Worm (Caenorhabditis elegans): ENCODE measurements around the gene H12C20.7.

The H12C20.7 gene

ce11 chrV:11531100-11531499 is 41.7 kb downstream of the H12C20.7 start (continued):
- TF ChIP-seq lin-35 (GFP tag; optimal IDR thresholded peaks at IDR 0.05) = peak in 1 of 2 experiments; percentile 72
- peak; percentile 76 for TF ChIP-seq nhr-90 (tag; optimal IDR thresholded peaks at IDR 0.05; ENCODE audit: poor library complexity)
- no peak for TF ChIP-seq lin-15B (tag; optimal IDR thresholded peaks at IDR 0.05)
- TF ChIP-seq C04F5.9 (tag; optimal IDR thresholded peaks at IDR 0.05) = no peak
- TF ChIP-seq sptf-1 (tag; optimal IDR thresholded peaks at IDR 0.05) = no peak
- no peak for TF ChIP-seq irx-1 (tag; optimal IDR thresholded peaks at IDR 0.05)
- TF ChIP-seq ceh-63 (GFP tag; optimal IDR thresholded peaks at IDR 0.05) = no peak
- TF ChIP-seq unc-86 (tag; optimal IDR thresholded peaks at IDR 0.05) = no peak
- TF ChIP-seq nhr-237 (tag; optimal IDR thresholded peaks at IDR 0.05) = no peak
- no peak for TF ChIP-seq tlp-1 (tag; optimal IDR thresholded peaks at IDR 0.05)
- TF ChIP-seq lsy-2 (tag; optimal IDR thresholded peaks at IDR 0.05) = peak; percentile 56 to 84
- no peak for TF ChIP-seq Y116A8C.19 (tag; optimal IDR thresholded peaks at IDR 0.05; ENCODE audit: borderline replicate concordance)
- TF ChIP-seq nhr-77 (tag; optimal IDR thresholded peaks at IDR 0.05) = no peak
- no peak for TF ChIP-seq ces-1 (GFP tag; optimal IDR thresholded peaks at IDR 0.05)
- TF ChIP-seq fkh-10 (GFP tag; optimal IDR thresholded peaks at IDR 0.05) = no peak
- TF ChIP-seq dsc-1 (tag; optimal IDR thresholded peaks at IDR 0.05) = no peak
- no peak for TF ChIP-seq alr-1 (tag; optimal IDR thresholded peaks at IDR 0.05; ENCODE audit: borderline replicate concordance)
- TF ChIP-seq F16B12.6 (tag; optimal IDR thresholded peaks at IDR 0.05) = no peak
- no peak for TF ChIP-seq C34B4.2 (tag; optimal IDR thresholded peaks at IDR 0.05)
- no peak for TF ChIP-seq nhr-84 (tag; optimal IDR thresholded peaks at IDR 0.05)
- TF ChIP-seq elt-3 (tag; optimal IDR thresholded peaks at IDR 0.05) = peak in 5 of 6 experiments; percentile 58 to 92 (median 89)
- TF ChIP-seq efl-1 (optimal IDR thresholded peaks at IDR 0.05) = peak; percentile 20 to 39
- TF ChIP-seq efl-1 (GFP tag; optimal IDR thresholded peaks at IDR 0.05 in 1 of 2) = peak in 1 of 2 experiments; percentile 6
- TF ChIP-seq ceh-88 (GFP tag; IDR thresholded peaks at IDR 0.05) = peak; percentile 29; the same call in 1 of the 2 replicates
- no peak for TF ChIP-seq zip-4 (GFP tag; optimal IDR thresholded peaks at IDR 0.05)
- no peak for TF ChIP-seq snpc-4 (tag; optimal IDR thresholded peaks at IDR 0.05)
- no peak for TF ChIP-seq pag-3 (tag; optimal IDR thresholded peaks at IDR 0.05; ENCODE audit: borderline replicate concordance, insufficient read depth)
- TF ChIP-seq pax-3 (tag; optimal IDR thresholded peaks at IDR 0.05) = no peak
- no peak for TF ChIP-seq ceh-90 (tag; optimal IDR thresholded peaks at IDR 0.05)
- TF ChIP-seq grh-1 (GFP tag; IDR thresholded peaks at IDR 0.05) = peak; percentile 87
- no peak for TF ChIP-seq hlh-4 (tag; optimal IDR thresholded peaks at IDR 0.05)

ce11 chrV:11529541-11529940 is 43.2 kb downstream of the H12C20.7 start:
- TF ChIP-seq nhr-11 (tag; optimal IDR thresholded peaks at IDR 0.05) = no peak
- TF ChIP-seq ama-1 (optimal IDR thresholded peaks at IDR 0.05) = no peak
- TF ChIP-seq ceh-88 (GFP tag; IDR thresholded peaks at IDR 0.05) = no peak
- TF ChIP-seq egl-13 (tag; optimal IDR thresholded peaks at IDR 0.05) = no peak
- no peak for TF ChIP-seq ztf-11 (tag; optimal IDR thresholded peaks at IDR 0.05)
- peak; percentile 36 for TF ChIP-seq nhr-20 (tag; optimal IDR thresholded peaks at IDR 0.05)
- TF ChIP-seq tlp-1 (tag; optimal IDR thresholded peaks at IDR 0.05) = no peak
- no peak for TF ChIP-seq ces-1 (GFP tag; optimal IDR thresholded peaks at IDR 0.05)
- peak; percentile 65 for TF ChIP-seq nhr-77 (tag; optimal IDR thresholded peaks at IDR 0.05)
- peak in 1 of 2 experiments; percentile 21 for TF ChIP-seq lsy-2 (tag; optimal IDR thresholded peaks at IDR 0.05)
- TF ChIP-seq tbx-2 (tag; optimal IDR thresholded peaks at IDR 0.05) = peak; percentile 58
- no peak for TF ChIP-seq fos-1 (tag; optimal IDR thresholded peaks at IDR 0.05)
- TF ChIP-seq lin-14 (GFP tag; optimal IDR thresholded peaks at IDR 0.05) = peak; percentile 48
- peak; percentile 45 to 57 for TF ChIP-seq egl-27 (tag; optimal IDR thresholded peaks at IDR 0.05)
- TF ChIP-seq nhr-71 (tag; optimal IDR thresholded peaks at IDR 0.05) = peak; percentile 36
- no peak for TF ChIP-seq irx-1 (tag; optimal IDR thresholded peaks at IDR 0.05)
- TF ChIP-seq mdl-1 (tag; optimal IDR thresholded peaks at IDR 0.05) = peak in 1 of 2 experiments; percentile 25
- no peak for TF ChIP-seq skn-1 (tag; optimal IDR thresholded peaks at IDR 0.05)
- TF ChIP-seq efl-1 (optimal IDR thresholded peaks at IDR 0.05) = no peak
- TF ChIP-seq efl-1 (GFP tag; optimal IDR thresholded peaks at IDR 0.05 in 1 of 2) = peak in 1 of 2 experiments; percentile 58
- TF ChIP-seq elt-2 (tag; optimal IDR thresholded peaks at IDR 0.05) = no peak

Data from whole organism, L1 larva.